Worm (Caenorhabditis elegans) whole organism, midembryonic: Measurements from ENCODE around the gene C16C8.20.

Experiments used
- cog-1 ChIP-seq: sonication (generic microtip); optimal IDR thresholded peaks from 2 replicates; lab custom pipeline; 2016; ENCODE audit warnings: missing genetic modification characterization, missing compliant biosample characterization
- flt-1 ChIP-seq: fragments of 200-800 bp; sonication (Bioruptor generic); IDR thresholded peaks from 2 replicates; pipeline ENCODE4 v1.3.6; 2022; ENCODE audit warnings: missing genetic modification characterization, missing compliant biosample characterization
- klf-2 ChIP-seq: fragments of 200-800 bp; sonication (Bioruptor generic); conservative IDR thresholded peaks from 2 replicates; pipeline ENCODE4 v1.3.6; 2022; ENCODE audit warnings: missing genetic modification reagents, missing genetic modification characterization, missing compliant biosample characterization
- med-1 ChIP-seq: sonication (generic microtip); optimal IDR thresholded peaks from 2 replicates; lab custom pipeline; 2017; ENCODE audit warnings: missing genetic modification characterization, mild to moderate bottlenecking, missing compliant biosample characterization, antibody characterized with exemption, missing genetic modification reagents; ENCODE audit not compliant: insufficient read depth
- tab-1 ChIP-seq: fragments of 200-800 bp; sonication (Bioruptor generic); IDR thresholded peaks from 2 replicates; pipeline ENCODE4 v1.3.6; 2022; ENCODE audit warnings: missing genetic modification characterization, missing compliant biosample characterization
- ztf-23 ChIP-seq: fragments of 200-800 bp; sonication (Bioruptor generic); IDR thresholded peaks from 2 replicates; pipeline ENCODE4 v1.3.6; 2022; ENCODE audit warnings: missing genetic modification reagents, missing genetic modification characterization, missing compliant biosample characterization
- ztf-29 ChIP-seq: fragments of 200-800 bp; sonication (Bioruptor generic); IDR thresholded peaks from 2 replicates; pipeline ENCODE4 v1.3.6; 2022; ENCODE audit warnings: missing genetic modification reagents, missing genetic modification characterization, missing compliant biosample characterization

DNA sequence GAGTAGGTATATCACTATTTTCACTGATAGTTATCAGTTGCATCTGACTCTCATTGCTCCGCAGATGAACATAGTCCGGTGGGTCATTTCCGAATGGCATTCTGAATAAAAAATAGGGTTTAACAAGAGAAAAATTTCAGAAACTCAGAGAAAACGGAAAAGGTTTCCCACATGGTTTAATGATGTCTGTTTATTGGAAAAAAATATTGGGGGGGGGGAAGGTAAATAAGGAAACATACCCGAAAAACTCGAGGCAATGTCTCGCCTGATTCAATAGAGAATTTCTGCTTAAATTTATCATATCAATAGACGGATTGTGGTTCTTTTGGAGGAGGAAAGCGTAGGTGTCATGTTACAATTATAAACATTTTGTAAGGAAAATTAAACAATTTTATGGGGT is 21.3 kb upstream of the C16C8.20 start, which contains the start of gene nep-11:
- TF ChIP-seq med-1 (GFP tag; lab: Kevin White, UChicago) = no peak
- no peak for TF ChIP-seq cog-1 (tag; lab: Kevin White, UChicago)
- TF ChIP-seq ztf-23 (GFP tag; lab: Robert Waterston, UW) = no peak
- TF ChIP-seq flt-1 = no peak
- no peak for TF ChIP-seq ztf-29 (GFP tag; lab: Robert Waterston, UW)
- no peak for TF ChIP-seq tab-1 (GFP tag; lab: Robert Waterston, UW)
- no peak for TF ChIP-seq klf-2
